Fruit fly (Drosophila melanogaster) whole organism, pupa: ENCODE data around the gene Rpn5.

ENCODE experiments used
- CG13204 ChIP-seq: fragments of 200-800 bp; sonication (Bioruptor generic); optimal IDR thresholded peaks from 2 replicates; lab custom pipeline; 2018; ENCODE audit warnings: missing biosample characterization, mild to moderate bottlenecking, missing genetic modification characterization, moderate library complexity
- CG14655 ChIP-seq: fragments of 200-800 bp; sonication (Bioruptor generic); optimal IDR thresholded peaks from 3 replicates; lab custom pipeline; 2017; ENCODE audit warnings: mild to moderate bottlenecking, missing biosample characterization, missing genetic modification reagents, missing genetic modification characterization
- CG34367 ChIP-seq: fragments of 200-800 bp; sonication (Bioruptor generic); optimal IDR thresholded peaks from 2 replicates; lab custom pipeline; 2018; ENCODE audit warnings: missing biosample characterization, mild to moderate bottlenecking, missing genetic modification characterization
- CG4496 ChIP-seq: fragments of 200-800 bp; sonication (Bioruptor generic); IDR thresholded peaks from 3 replicates; pipeline ENCODE4 v1.3.6; 2022; ENCODE audit warnings: missing biosample characterization, missing genetic modification characterization
- CG8301 ChIP-seq: fragments of 200-800 bp; sonication (Bioruptor generic); optimal IDR thresholded peaks from 2 replicates; lab custom pipeline; 2018; ENCODE audit warnings: missing biosample characterization, mild to moderate bottlenecking, missing genetic modification characterization
- EcR ChIP-seq: fragments of 200-800 bp; sonication (Bioruptor generic); optimal IDR thresholded peaks from 3 replicates; lab custom pipeline; 2019; ENCODE audit warnings: missing biosample characterization, missing genetic modification characterization, mild to moderate bottlenecking, moderate library complexity, missing genetic modification reagents
- Ets98B ChIP-seq: fragments of 200-800 bp; sonication (Bioruptor generic); IDR thresholded peaks from 2 replicates; pipeline ENCODE4 v1.3.6; 2022; ENCODE audit warnings: missing biosample characterization, missing genetic modification characterization
- Pif1A ChIP-seq: fragments of 200-800 bp; sonication (Bioruptor generic); optimal IDR thresholded peaks from 3 replicates; lab custom pipeline; 2016; ENCODE audit warnings: missing biosample characterization, missing genetic modification characterization
- Snoo ChIP-seq: fragments of 200-800 bp; sonication (Bioruptor generic); optimal IDR thresholded peaks from 3 replicates; lab custom pipeline; 2017; ENCODE audit warnings: missing biosample characterization, mild to moderate bottlenecking, missing genetic modification characterization, inconsistent platforms
- rn ChIP-seq: fragments of 200-800 bp; sonication (Bioruptor generic); IDR thresholded peaks from 2 replicates; pipeline ENCODE4 v1.3.6; 2022; ENCODE audit warnings: missing biosample characterization, missing genetic modification characterization

dm6 chr3R:5742278-5743196 is 46.8 kb upstream of the Rpn5 start, which contains the start of the genes Sym and Madm:
- TF ChIP-seq Pif1A (GFP tag; lab: Kevin White, UChicago) (no peak), CG8301 (no peak), Snoo (no peak), rn (GFP tag; lab: Robert Waterston, UW) (no peak), EcR (GFP tag; lab: Kevin White, UChicago) (no peak), CG14655 (GFP tag; lab: Kevin White, UChicago) (no peak), Ets98B (no peak), CG34367 (tag; lab: Kevin White, UChicago) (no peak), CG13204 (GFP tag; lab: Kevin White, UChicago) (no peak), CG4496 (no peak)
